Fruit fly (Drosophila melanogaster) whole organism: ENCODE results near the gene CG11891.

Experiments
- CG8478 ChIP-seq: fragments of >200 bp; optimal IDR thresholded peaks from 2 replicates; lab custom pipeline; 2018; ENCODE audit warnings: inconsistent platforms
- EcR ChIP-seq, 2 experiments: fragments of >200 bp; optimal IDR thresholded peaks; 2 replicates each; lab custom pipeline; 2017; ENCODE audit warnings: missing biosample characterization in 2 of 2, missing genetic modification characterization in 2 of 2, missing genetic modification reagents in 2 of 2
- psq ChIP-seq: fragments of >200 bp; optimal IDR thresholded peaks from 2 replicates; lab custom pipeline; 2017
- usp ChIP-seq: fragments of >200 bp; optimal IDR thresholded peaks from 2 replicates; lab custom pipeline; 2017; ENCODE audit warnings: missing biosample characterization, missing genetic modification characterization, mixed read lengths

- no peak for TF ChIP-seq CG8478 (lab: Kevin White, UChicago)
- TF ChIP-seq psq (lab: Kevin White, UChicago), result no peak
- no peak for TF ChIP-seq usp (GFP tag; lab: Kevin White, UChicago)
- TF ChIP-seq EcR (GFP tag; optimal IDR thresholded peaks at IDR 0.05; lab: Kevin White, UChicago), result no peak
Observed at dm6 chr3R:25292864-25293284, 22.9 kb downstream of the CG11891 start, which contains the start of gene CG31098.
